3 fruit fly cellular contexts compared by ENCODE assay signal in the genomic region with DNA sequence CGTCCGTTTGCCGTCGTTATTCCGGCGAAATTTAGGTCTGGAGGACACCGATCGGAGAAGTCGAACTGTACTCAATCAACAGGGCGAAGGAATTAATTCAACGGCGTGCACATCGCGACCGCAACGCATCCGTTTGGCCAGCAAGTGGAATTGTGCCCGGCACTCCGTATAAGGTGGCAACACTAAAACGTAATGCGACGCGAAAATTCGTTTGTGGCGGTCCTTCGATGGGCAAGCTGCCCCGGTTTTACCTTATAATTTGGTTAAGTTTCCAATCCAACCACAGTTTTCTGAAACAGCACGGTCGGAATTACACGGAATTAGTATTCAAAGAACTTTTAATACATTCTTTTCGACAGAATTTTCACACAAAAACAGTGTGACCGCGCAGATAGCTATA.
TF ChIP-seq lines count a peak whose summit lies in the region.

A gene (minus strand): TSS at position 400 of the 400 bp plus-strand sequence.

- TF ChIP-seq CTCF in whole organism, embryonic (GFP tag; optimal IDR thresholded peaks at IDR 0.05; lab: Kevin White, UChicago): no peak

TF ChIP-seq in whole organism, adult, 20 proteins besides CTCF, POLR2A, EP300 and RAD21:
- TF ChIP-seq CG14711 (tag; optimal IDR thresholded peaks at IDR 0.05; lab: Kevin White, UChicago) (peak; percentile 62), pad (GFP tag; optimal IDR thresholded peaks at IDR 0.05; lab: Kevin White, UChicago) (no peak)
TF ChIP-seq in whole organism, adult: peak in this region for 1.

TF ChIP-seq in whole organism, embryonic, 481 proteins besides CTCF, POLR2A, EP300 and RAD21:
- TF ChIP-seq maf-S (GFP tag; optimal IDR thresholded peaks at IDR 0.05; lab: Kevin White, UChicago) (no peak), YL-1 (GFP tag; optimal IDR thresholded peaks at IDR 0.05; lab: Kevin White, UChicago) (peak; percentile 33), Med (GFP tag; lab: Kevin White, UChicago) (peak; percentile 38), MBD-R2 (GFP tag; IDR thresholded peaks at IDR 0.05; lab: Robert Waterston, UW) (peak; percentile 27; the same call in 1 of the 2 replicates), bbx (GFP tag; IDR thresholded peaks at IDR 0.05; lab: Robert Waterston, UW; ENCODE audit: partially characterized antibody) (0 out of 2 replicates have a peak, but pooled peaks have one; percentile 29), MESR4 (GFP tag; optimal IDR thresholded peaks at IDR 0.05; lab: Kevin White, UChicago) (peak; percentile 59), sima (GFP tag; optimal IDR thresholded peaks at IDR 0.05; lab: Kevin White, UChicago) (no peak), CG4617 (GFP tag; optimal IDR thresholded peaks at IDR 0.05; lab: Kevin White, UChicago; ENCODE audit: borderline replicate concordance) (peak; percentile 36), CG9437 (GFP tag; optimal IDR thresholded peaks at IDR 0.05; lab: Kevin White, UChicago) (peak; percentile 64)
TF ChIP-seq in whole organism, embryonic: peak in this region for 7.

TF ChIP-seq in whole organism, pupa, 21 proteins besides CTCF, POLR2A, EP300 and RAD21:
- TF ChIP-seq CG4496 (GFP tag; IDR thresholded peaks at IDR 0.05; lab: Robert Waterston, UW) (peak; percentile 44; the same call in 1 of the 3 replicates), D1 (tag; optimal IDR thresholded peaks at IDR 0.05; lab: Kevin White, UChicago) (no peak)
